Fruit fly (Drosophila melanogaster): Measurements from ENCODE around the gene Surf6.

The Surf6 gene

dm6 chr3R:19905932-19906439 is 1.3 kb upstream of the Surf6 start (continued):
- TF ChIP-seq Nf-YC (tag; optimal IDR thresholded peaks at IDR 0.05) (peak; percentile 64), D (optimal IDR thresholded peaks at IDR 0.05) (no peak), D (GFP tag; optimal IDR thresholded peaks at IDR 0.05) (peak; percentile 42), dmrt11E (tag; optimal IDR thresholded peaks at IDR 0.05) (peak; percentile 46), stc (GFP tag; IDR thresholded peaks at IDR 0.05) (peak; percentile 81), p53 (GFP tag; optimal IDR thresholded peaks at IDR 0.05) (no peak), pum (GFP tag; optimal IDR thresholded peaks at IDR 0.05) (no peak), CG8359 (GFP tag; optimal IDR thresholded peaks at IDR 0.05; ENCODE audit: borderline replicate concordance) (peak; percentile 4), otp (GFP tag; IDR thresholded peaks at IDR 0.05) (peak; percentile 72; the same call in 1 of the 3 replicates), h (optimal IDR thresholded peaks at IDR 0.05) (no peak), luna (GFP tag; optimal IDR thresholded peaks at IDR 0.05) (no peak), Med (GFP tag) (peak; percentile 92), CG6654 (GFP tag; optimal IDR thresholded peaks at IDR 0.05) (no peak), Ets97D (GFP tag; optimal IDR thresholded peaks at IDR 0.05) (no peak), HLHmδ (GFP tag; optimal IDR thresholded peaks at IDR 0.05) (peak; percentile 55), rib (GFP tag; IDR thresholded peaks at IDR 0.05) (peak; percentile 73), Hand (GFP tag; optimal IDR thresholded peaks at IDR 0.05) (peak; percentile 63), nerfin-2 (GFP tag; IDR thresholded peaks at IDR 0.05; ENCODE audit: partially characterized antibody) (no peak), NK7.1 (GFP tag; optimal IDR thresholded peaks at IDR 0.05) (peak; percentile 63), CG7372 (GFP tag; IDR thresholded peaks at IDR 0.05) (peak; percentile 44; the same call in 1 of the 2 replicates), da (GFP tag; optimal IDR thresholded peaks at IDR 0.05) (peak; percentile 48), HmgD (GFP tag; optimal IDR thresholded peaks at IDR 0.05) (peak; percentile 27), CG2202 (tag; optimal IDR thresholded peaks at IDR 0.05) (peak; percentile 28), Pdp1 (GFP tag; optimal IDR thresholded peaks at IDR 0.05) (peak; percentile 65 to 74), gfzf (GFP tag; optimal IDR thresholded peaks at IDR 0.05) (no peak), CG10431 (GFP tag; optimal IDR thresholded peaks at IDR 0.05) (no peak), CG13123 (GFP tag; optimal IDR thresholded peaks at IDR 0.05) (peak; percentile 70), CG10209 (GFP tag; optimal IDR thresholded peaks at IDR 0.05) (peak; percentile 81), BtbVII (GFP tag; optimal IDR thresholded peaks at IDR 0.05) (peak; percentile 80), mirr (GFP tag; optimal IDR thresholded peaks at IDR 0.05) (peak; percentile 68), Atf6 (GFP tag; IDR thresholded peaks at IDR 0.05) (peak; percentile 86), knrl (GFP tag; IDR thresholded peaks at IDR 0.05; ENCODE audit: partially characterized antibody) (0 out of 3 replicates have a peak, but pooled peaks have one; percentile 6), CG12391 (tag; optimal IDR thresholded peaks at IDR 0.05) (peak; percentile 81), CG9437 (GFP tag; optimal IDR thresholded peaks at IDR 0.05) (no peak), al (GFP tag; IDR thresholded peaks at IDR 0.05) (peak; percentile 76), CG18619 (GFP tag; optimal IDR thresholded peaks at IDR 0.05) (peak; percentile 78), nom (GFP tag; optimal IDR thresholded peaks at IDR 0.05) (peak; percentile 60), CG3163 (GFP tag; optimal IDR thresholded peaks at IDR 0.05) (no peak), gro (GFP tag; optimal IDR thresholded peaks at IDR 0.05) (peak; percentile 87), B-H2 (GFP tag; optimal IDR thresholded peaks at IDR 0.05) (no peak), sd (tag; optimal IDR thresholded peaks at IDR 0.05) (peak; percentile 53), tup (GFP tag; optimal IDR thresholded peaks at IDR 0.05) (peak; percentile 47), CG1529 (GFP tag; optimal IDR thresholded peaks at IDR 0.05) (peak; percentile 50), NC2α (GFP tag; optimal IDR thresholded peaks at IDR 0.05) (peak; percentile 28), CG14441 (GFP tag; IDR thresholded peaks at IDR 0.05) (peak; percentile 87), lmd (GFP tag; IDR thresholded peaks at IDR 0.05) (peak; percentile 89), CG6765 (GFP tag; optimal IDR thresholded peaks at IDR 0.05) (peak; percentile 72), salm (tag; optimal IDR thresholded peaks at IDR 0.05) (no peak), BEAF-32 (GFP tag; optimal IDR thresholded peaks at IDR 0.05) (peak; percentile 20), CG32532 (GFP tag; IDR thresholded peaks at IDR 0.05) (peak; percentile 91), trh (GFP tag; optimal IDR thresholded peaks at IDR 0.05) (no peak)
